Fruit fly (Drosophila melanogaster): ENCODE measurements around the gene Syx17.

Syx17 gene

DNA sequence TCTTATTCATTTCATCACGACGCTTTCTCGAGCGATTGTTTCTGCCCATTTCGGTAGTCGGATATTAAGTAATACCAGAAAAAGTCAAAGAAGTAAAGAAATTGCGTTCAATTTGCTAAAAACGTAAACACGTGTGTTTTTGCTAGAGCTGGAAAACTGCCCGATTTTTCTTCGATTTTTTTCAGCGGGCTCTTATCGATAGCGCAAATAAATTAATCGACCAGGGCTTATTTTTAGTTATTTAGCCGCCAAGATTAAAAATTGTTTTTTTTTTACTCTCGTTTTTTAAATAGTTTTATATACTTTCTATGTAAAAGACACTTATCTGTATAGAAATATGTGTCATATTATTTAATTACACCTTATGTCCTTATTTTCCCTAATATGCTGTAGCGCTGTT lies 2.6 kb downstream of the Syx17 start, which contains the start of gene CG15019 (continued):
- TF ChIP-seq CG7745 (tag; optimal IDR thresholded peaks at IDR 0.05) (no peak), Scr (GFP tag; IDR thresholded peaks at IDR 0.05; ENCODE audit: partially characterized antibody) (peak; percentile 73), H15 (GFP tag; IDR thresholded peaks at IDR 0.05) (no peak), CG14014 (GFP tag; IDR thresholded peaks at IDR 0.05) (no peak), eve (GFP tag; optimal IDR thresholded peaks at IDR 0.05) (peak in 1 of 2 experiments; percentile 43), ato (GFP tag; IDR thresholded peaks at IDR 0.05; ENCODE audit: partially characterized antibody) (peak; percentile 31; the same call in 1 of the 2 replicates), MESR4 (GFP tag; optimal IDR thresholded peaks at IDR 0.05) (peak; percentile 74), CG12391 (tag; optimal IDR thresholded peaks at IDR 0.05) (peak; percentile 2), CG12071 (GFP tag; optimal IDR thresholded peaks at IDR 0.05) (no peak), Ravus (GFP tag; IDR thresholded peaks at IDR 0.05) (no peak), HLH3B (GFP tag; IDR thresholded peaks at IDR 0.05) (no peak), Dek (tag; optimal IDR thresholded peaks at IDR 0.05) (no peak), sqz (GFP tag; optimal IDR thresholded peaks at IDR 0.05) (peak; percentile 76), Dp (GFP tag; optimal IDR thresholded peaks at IDR 0.05) (peak; percentile 90), pb (GFP tag; optimal IDR thresholded peaks at IDR 0.05) (no peak), bbx (GFP tag; IDR thresholded peaks at IDR 0.05; ENCODE audit: partially characterized antibody) (peak; percentile 82), eyg (GFP tag; optimal IDR thresholded peaks at IDR 0.05) (no peak), Hr51 (GFP tag; optimal IDR thresholded peaks at IDR 0.05) (peak in 1 of 2 experiments; percentile 3), CG13287 (GFP tag; IDR thresholded peaks at IDR 0.05; ENCODE audit: partially characterized antibody) (peak; percentile 87), fd64A (GFP tag; optimal IDR thresholded peaks at IDR 0.05) (no peak), phol (tag; optimal IDR thresholded peaks at IDR 0.05) (peak; percentile 4), CG2116 (GFP tag; optimal IDR thresholded peaks at IDR 0.05) (peak; percentile 46), CG14667 (GFP tag; IDR thresholded peaks at IDR 0.05) (no peak), Sry-δ (GFP tag; optimal IDR thresholded peaks at IDR 0.05) (peak; percentile 78), Dref (GFP tag; IDR thresholded peaks at IDR 0.05) (peak; percentile 93), Med (GFP tag) (peak; percentile 27), CG16813 (GFP tag; IDR thresholded peaks at IDR 0.05; ENCODE audit: partially characterized antibody) (peak; percentile 61), stwl (tag; optimal IDR thresholded peaks at IDR 0.05) (peak; percentile 8), B-H1 (GFP tag; IDR thresholded peaks at IDR 0.05) (no peak), caup (GFP tag; optimal IDR thresholded peaks at IDR 0.05; ENCODE audit: severe bottlenecking) (no peak), Bgb (GFP tag; IDR thresholded peaks at IDR 0.05; ENCODE audit: partially characterized antibody) (peak; percentile 71), CG15514 (GFP tag; optimal IDR thresholded peaks at IDR 0.05) (peak; percentile 10), Doc3 (GFP tag; IDR thresholded peaks at IDR 0.05; ENCODE audit: partially characterized antibody) (peak; percentile 50; the same call in 1 of the 3 replicates), Opbp (GFP tag; IDR thresholded peaks at IDR 0.05; ENCODE audit: partially characterized antibody) (peak; percentile 79), HLH4C (GFP tag; IDR thresholded peaks at IDR 0.05; ENCODE audit: partially characterized antibody) (peak; percentile 70), Xrp1 (GFP tag; IDR thresholded peaks at IDR 0.05) (no peak), ac (GFP tag; optimal IDR thresholded peaks at IDR 0.05) (no peak), CG5180 (GFP tag; optimal IDR thresholded peaks at IDR 0.05) (no peak), pzg (GFP tag; optimal IDR thresholded peaks at IDR 0.05) (peak; percentile 37), Ada2b (GFP tag; IDR thresholded peaks at IDR 0.05) (no peak), BEAF-32 (GFP tag; optimal IDR thresholded peaks at IDR 0.05) (peak; percentile 76), Sry-β (GFP tag; optimal IDR thresholded peaks at IDR 0.05) (no peak), Atf3 (GFP tag; optimal IDR thresholded peaks at IDR 0.05) (no peak), unc-4 (GFP tag; IDR thresholded peaks at IDR 0.05; ENCODE audit: partially characterized antibody) (peak; percentile 82), dm (GFP tag; optimal IDR thresholded peaks at IDR 0.05) (peak; percentile 97), Dll (GFP tag; IDR thresholded peaks at IDR 0.05; ENCODE audit: partially characterized antibody) (peak; percentile 74), CG14860 (GFP tag; IDR thresholded peaks at IDR 0.05; ENCODE audit: partially characterized antibody) (peak; percentile 17; the same call in 1 of the 3 replicates), CG10209 (GFP tag; optimal IDR thresholded peaks at IDR 0.05) (no peak)
